Worm (Caenorhabditis elegans): ENCODE results near the gene srh-145.

The srh-145 gene

DNA sequence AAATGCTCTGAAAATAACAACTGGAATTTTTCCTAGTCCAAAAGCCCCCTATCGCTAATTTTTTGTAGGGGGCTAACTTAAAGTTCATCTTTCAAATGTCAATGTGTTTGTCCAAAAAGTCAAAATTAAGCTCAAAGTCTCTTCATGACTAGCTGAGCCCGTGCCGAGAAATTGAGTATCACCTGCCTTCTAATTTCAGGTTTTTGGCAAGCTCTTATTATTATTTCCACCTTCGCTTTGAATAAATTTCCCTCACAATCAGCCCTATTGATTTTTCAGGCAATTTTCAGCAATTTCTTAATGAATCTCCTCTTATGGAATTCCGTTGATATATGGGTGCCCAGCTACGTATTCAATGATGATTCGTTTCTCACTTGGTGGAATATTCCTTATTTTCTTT lies 11.1 kb upstream of the srh-145 start, which contains the start of gene sre-36:
Gene sre-36, plus strand, starts transcription at position 301 of the 400 bp plus-strand sequence.
- TF ChIP-seq nhr-25 (tag; optimal IDR thresholded peaks at IDR 0.05) (no peak), nhr-129 (tag; optimal IDR thresholded peaks at IDR 0.05) (no peak), nhr-10 (tag; optimal IDR thresholded peaks at IDR 0.05) (no peak), zag-1 (tag; optimal IDR thresholded peaks at IDR 0.05) (no peak), Y55F3AM.14 (GFP tag; optimal IDR thresholded peaks at IDR 0.05) (no peak), mab-5 (tag; optimal IDR thresholded peaks at IDR 0.05) (no peak), ztf-4 (tag; optimal IDR thresholded peaks at IDR 0.05) (no peak), elt-1 (tag; optimal IDR thresholded peaks at IDR 0.05) (no peak), lin-11 (tag; optimal IDR thresholded peaks at IDR 0.05) (no peak), ama-1 (optimal IDR thresholded peaks at IDR 0.05) (no peak)

DNA sequence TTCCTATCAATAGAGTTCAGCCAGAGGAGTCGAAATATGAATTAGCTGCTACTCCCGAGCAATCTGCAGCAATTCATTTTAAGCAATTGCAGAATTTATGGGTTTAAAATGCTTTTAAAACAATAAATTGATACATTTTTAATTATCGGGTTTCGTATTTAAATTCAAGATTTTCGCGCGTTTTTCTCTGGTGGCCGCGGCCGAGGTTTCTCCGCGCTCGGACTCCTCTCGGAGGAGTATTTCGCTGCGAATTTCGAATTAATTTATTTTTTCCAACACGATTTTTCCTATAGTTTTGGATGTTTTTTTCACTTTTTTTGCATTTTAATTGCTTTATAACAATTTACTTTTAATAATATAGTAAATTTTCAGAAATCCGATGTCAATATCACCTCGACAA lies 9.0 kb upstream of the srh-145 start, which contains the start of gene F13A7.14:
Gene F13A7.14, plus strand, starts transcription at position 373 of the 400 bp plus-strand sequence.
- TF ChIP-seq nhr-237 (tag; optimal IDR thresholded peaks at IDR 0.05) (no peak), ceh-16 (tag; optimal IDR thresholded peaks at IDR 0.05) (peak; percentile 77), aly-2 (tag; optimal IDR thresholded peaks at IDR 0.05) (no peak), ama-1 (optimal IDR thresholded peaks at IDR 0.05) (no peak), egl-27 (tag; optimal IDR thresholded peaks at IDR 0.05) (peak; percentile 61), snpc-4 (tag; optimal IDR thresholded peaks at IDR 0.05) (no peak), zag-1 (tag; optimal IDR thresholded peaks at IDR 0.05) (no peak), dmd-4 (tag; optimal IDR thresholded peaks at IDR 0.05) (no peak), nhr-21 (tag; optimal IDR thresholded peaks at IDR 0.05) (peak; percentile 76), nhr-25 (tag; optimal IDR thresholded peaks at IDR 0.05) (peak; percentile 68), blmp-1 (tag; optimal IDR thresholded peaks at IDR 0.05; ENCODE audit: insufficient read depth) (peak; percentile 16), mab-5 (tag; optimal IDR thresholded peaks at IDR 0.05) (peak; percentile 41), nhr-10 (tag; optimal IDR thresholded peaks at IDR 0.05) (peak; percentile 40), ztf-1 (GFP tag; conservative IDR thresholded peaks at IDR 0.05) (no peak), lin-39 (tag; optimal IDR thresholded peaks at IDR 0.05) (no peak), elt-3 (tag; optimal IDR thresholded peaks at IDR 0.05) (no peak), nhr-6 (tag; optimal IDR thresholded peaks at IDR 0.05) (no peak), ZK546.5 (tag; optimal IDR thresholded peaks at IDR 0.05) (no peak), mbf-1 (tag; optimal IDR thresholded peaks at IDR 0.05) (no peak), ztf-4 (tag; optimal IDR thresholded peaks at IDR 0.05) (peak; percentile 28), unc-62 (GFP tag; optimal IDR thresholded peaks at IDR 0.05) (no peak), lsy-2 (tag; optimal IDR thresholded peaks at IDR 0.05) (peak; percentile 58 to 83), lin-13 (GFP tag; optimal IDR thresholded peaks at IDR 0.05) (peak; percentile 79), R02D3.7 (tag; optimal IDR thresholded peaks at IDR 0.05) (peak; percentile 33), elt-1 (tag; optimal IDR thresholded peaks at IDR 0.05) (no peak), nhr-129 (tag; optimal IDR thresholded peaks at IDR 0.05) (no peak), alr-1 (tag; optimal IDR thresholded peaks at IDR 0.05) (no peak), Y55F3AM.14 (GFP tag; optimal IDR thresholded peaks at IDR 0.05) (no peak), ceh-82 (tag; optimal IDR thresholded peaks at IDR 0.05) (no peak), sma-9 (GFP tag; optimal IDR thresholded peaks at IDR 0.05) (peak; percentile 94), sma-9 (tag; optimal IDR thresholded peaks at IDR 0.05) (no peak), C34F6.9 (tag; optimal IDR thresholded peaks at IDR 0.05) (peak; percentile 72), F13H6.1 (tag; optimal IDR thresholded peaks at IDR 0.05) (peak; percentile 80), gmeb-1 (tag; optimal IDR thresholded peaks at IDR 0.05) (peak; percentile 97), sma-3 (GFP tag; optimal IDR thresholded peaks at IDR 0.05) (peak; percentile 89), nhr-12 (tag; optimal IDR thresholded peaks at IDR 0.05) (no peak), unc-55 (GFP tag; optimal IDR thresholded peaks at IDR 0.05) (peak; percentile 85), nhr-77 (tag; optimal IDR thresholded peaks at IDR 0.05) (no peak), nhr-11 (tag; optimal IDR thresholded peaks at IDR 0.05) (no peak), lin-11 (tag; optimal IDR thresholded peaks at IDR 0.05) (peak; percentile 64), fos-1 (tag; optimal IDR thresholded peaks at IDR 0.05) (peak; percentile 4), crh-2 (tag; optimal IDR thresholded peaks at IDR 0.05) (peak; percentile 75), nhr-23 (tag; optimal IDR thresholded peaks at IDR 0.05) (no peak), mdl-1 (tag; optimal IDR thresholded peaks at IDR 0.05) (no peak), sem-4 (tag; optimal IDR thresholded peaks at IDR 0.05) (peak; percentile 58), unc-39 (tag; optimal IDR thresholded peaks at IDR 0.05) (no peak), skn-1 (tag; optimal IDR thresholded peaks at IDR 0.05) (no peak), peb-1 (tag; optimal IDR thresholded peaks at IDR 0.05) (no peak), ztf-11 (tag; optimal IDR thresholded peaks at IDR 0.05) (no peak)

Measured in whole organism, L2 larva.